Fruit fly (Drosophila melanogaster): Measurements from ENCODE around the gene Faf2.
A peak's percentile ranks its signal among the peaks of the same experiment; 100 is the strongest.

Faf2 gene

dm6 chr2L:18708239-18708891 is at the start of gene Faf2, which contains the start of gene Grip71:
Faf2 (minus strand) TSS chr2L:18708688.
Grip71 (plus strand) TSS chr2L:18708846.
- TF ChIP-seq Pdp1 (GFP tag; optimal IDR thresholded peaks at IDR 0.05): peak; percentile 90 to 93
- peak; percentile 74 for TF ChIP-seq D19A (tag; optimal IDR thresholded peaks at IDR 0.05)
- peak; percentile 81 for TF ChIP-seq Fer2 (tag; optimal IDR thresholded peaks at IDR 0.05)
- TF ChIP-seq CG3163 (GFP tag; optimal IDR thresholded peaks at IDR 0.05): peak; percentile 42
- peak; percentile 78 for TF ChIP-seq CG7786 (GFP tag; optimal IDR thresholded peaks at IDR 0.05)
- peak; percentile 87 for TF ChIP-seq CG13123 (GFP tag; optimal IDR thresholded peaks at IDR 0.05)
- peak; percentile 88 for TF ChIP-seq CG4360 (GFP tag; IDR thresholded peaks at IDR 0.05)
- peak; percentile 96 for TF ChIP-seq CG2712 (tag; optimal IDR thresholded peaks at IDR 0.05)
- TF ChIP-seq CG11695 (GFP tag; IDR thresholded peaks at IDR 0.05): peak; percentile 84
- peak; percentile 83 for TF ChIP-seq CG9609 (GFP tag; optimal IDR thresholded peaks at IDR 0.05)
- TF ChIP-seq Trl (optimal IDR thresholded peaks at IDR 0.05): no peak
- TF ChIP-seq Trl (GFP tag; optimal IDR thresholded peaks at IDR 0.05): peak; percentile 80
- peak; percentile 93 for TF ChIP-seq CG1602 (GFP tag; optimal IDR thresholded peaks at IDR 0.05)
- TF ChIP-seq ssp (GFP tag; IDR thresholded peaks at IDR 0.05): peak; percentile 99
- TF ChIP-seq insv (GFP tag; optimal IDR thresholded peaks at IDR 0.05): peak in 1 of 2 experiments; percentile 59
- peak; percentile 0 for TF ChIP-seq CG4707 (GFP tag; optimal IDR thresholded peaks at IDR 0.05)
- peak; percentile 63 for TF ChIP-seq mirr (GFP tag; optimal IDR thresholded peaks at IDR 0.05)
- peak; percentile 100 for TF ChIP-seq CG7357 (GFP tag; IDR thresholded peaks at IDR 0.05)
- TF ChIP-seq pho (GFP tag; optimal IDR thresholded peaks at IDR 0.05): peak; percentile 91
- TF ChIP-seq ara (GFP tag; IDR thresholded peaks at IDR 0.05): peak; percentile 94
- peak; percentile 96 for TF ChIP-seq esg (GFP tag; conservative IDR thresholded peaks at IDR 0.05)
- peak; percentile 64; the same call in 1 of the 2 replicates for TF ChIP-seq toy (GFP tag; IDR thresholded peaks at IDR 0.05)
- TF ChIP-seq gt (GFP tag; IDR thresholded peaks at IDR 0.05): peak; percentile 92
- peak; percentile 98 for TF ChIP-seq sisA (GFP tag; IDR thresholded peaks at IDR 0.05)
- peak; percentile 51 for TF ChIP-seq Mes4 (GFP tag; optimal IDR thresholded peaks at IDR 0.05)
- peak; percentile 95 for TF ChIP-seq CG12659 (GFP tag; optimal IDR thresholded peaks at IDR 0.05)
- peak; percentile 89 for TF ChIP-seq grau (tag; optimal IDR thresholded peaks at IDR 0.05)
- peak; percentile 31 for TF ChIP-seq pb (GFP tag; optimal IDR thresholded peaks at IDR 0.05)
- no peak for TF ChIP-seq CG6813 (GFP tag; optimal IDR thresholded peaks at IDR 0.05)
- TF ChIP-seq Abd-B (GFP tag; optimal IDR thresholded peaks at IDR 0.05): peak; percentile 98
- peak; percentile 94 for TF ChIP-seq CG4730 (GFP tag; IDR thresholded peaks at IDR 0.05)
- peak; percentile 96 for TF ChIP-seq CG9932 (GFP tag; IDR thresholded peaks at IDR 0.05)
- TF ChIP-seq Sry-δ (GFP tag; optimal IDR thresholded peaks at IDR 0.05): peak; percentile 60
- peak; percentile 85 for TF ChIP-seq jing (GFP tag; optimal IDR thresholded peaks at IDR 0.05)
- TF ChIP-seq CG43689 (GFP tag; IDR thresholded peaks at IDR 0.05): peak; percentile 74
- TF ChIP-seq CG2678 (tag; optimal IDR thresholded peaks at IDR 0.05): peak; percentile 89
- peak; percentile 78 for TF ChIP-seq shn (GFP tag; optimal IDR thresholded peaks at IDR 0.05)
- TF ChIP-seq CG11085 (GFP tag; IDR thresholded peaks at IDR 0.05): peak; percentile 95
- TF ChIP-seq ems (GFP tag; optimal IDR thresholded peaks at IDR 0.05): peak; percentile 90
- TF ChIP-seq tll (GFP tag; optimal IDR thresholded peaks at IDR 0.05): peak in 1 of 2 experiments; percentile 22
- peak; percentile 83 for TF ChIP-seq CG32767 (GFP tag; IDR thresholded peaks at IDR 0.05)
- TF ChIP-seq D (optimal IDR thresholded peaks at IDR 0.05): no peak
- TF ChIP-seq D (GFP tag; optimal IDR thresholded peaks at IDR 0.05): peak; percentile 80
- TF ChIP-seq NFAT (GFP tag; IDR thresholded peaks at IDR 0.05): peak; percentile 90
- peak; percentile 97 for TF ChIP-seq Ptx1 (GFP tag; IDR thresholded peaks at IDR 0.05)
- no peak for TF ChIP-seq ato (GFP tag; IDR thresholded peaks at IDR 0.05; ENCODE audit: partially characterized antibody)
- peak; percentile 62 for TF ChIP-seq CG17912 (GFP tag; optimal IDR thresholded peaks at IDR 0.05)
- TF ChIP-seq lov (optimal IDR thresholded peaks at IDR 0.05): no peak
- TF ChIP-seq lov (GFP tag; IDR thresholded peaks at IDR 0.05): peak; percentile 78
- TF ChIP-seq chn (GFP tag; optimal IDR thresholded peaks at IDR 0.05): peak; percentile 93
- TF ChIP-seq CG9876 (GFP tag; optimal IDR thresholded peaks at IDR 0.05): peak; percentile 44
